Fruit fly (Drosophila melanogaster): ENCODE results near the gene Deaf1.

Gene Deaf1

dm6 chr3L:19794203-19794802 lies 23.7 kb upstream of the Deaf1 start (continued):
- TF ChIP-seq inv (GFP tag; IDR thresholded peaks at IDR 0.05; ENCODE audit: partially characterized antibody) (peak; percentile 42), Usf (GFP tag; optimal IDR thresholded peaks at IDR 0.05) (peak; percentile 75), gsb-n (tag; optimal IDR thresholded peaks at IDR 0.05) (peak; percentile 44), D19A (tag; optimal IDR thresholded peaks at IDR 0.05) (peak; percentile 81), HLH3B (GFP tag; IDR thresholded peaks at IDR 0.05) (peak; percentile 63), CG10959 (GFP tag; IDR thresholded peaks at IDR 0.05) (no peak), Stat92E (GFP tag; optimal IDR thresholded peaks at IDR 0.05) (peak in 1 of 3 experiments; percentile 2), her (GFP tag; optimal IDR thresholded peaks at IDR 0.05) (peak; percentile 73), CG7987 (GFP tag; optimal IDR thresholded peaks at IDR 0.05) (peak; percentile 40), kah (GFP tag; optimal IDR thresholded peaks at IDR 0.05) (peak; percentile 69), CG18764 (GFP tag; optimal IDR thresholded peaks at IDR 0.05) (peak; percentile 53), Hmx (GFP tag; optimal IDR thresholded peaks at IDR 0.05) (peak; percentile 69), maf-S (GFP tag; optimal IDR thresholded peaks at IDR 0.05) (peak; percentile 69), br (optimal IDR thresholded peaks at IDR 0.05) (no peak), CG34376 (GFP tag; optimal IDR thresholded peaks at IDR 0.05) (peak; percentile 92), lilli (GFP tag; optimal IDR thresholded peaks at IDR 0.05) (peak; percentile 90), vnd (GFP tag; IDR thresholded peaks at IDR 0.05; ENCODE audit: partially characterized antibody) (peak; percentile 52; the same call in 1 of the 3 replicates), ind (GFP tag; optimal IDR thresholded peaks at IDR 0.05) (peak; percentile 81), Jarid2 (GFP tag; optimal IDR thresholded peaks at IDR 0.05) (peak; percentile 61), CG8388 (GFP tag; optimal IDR thresholded peaks at IDR 0.05) (peak; percentile 72), tll (GFP tag; optimal IDR thresholded peaks at IDR 0.05) (no peak), MTF-1 (GFP tag; optimal IDR thresholded peaks at IDR 0.05; ENCODE audit: borderline replicate concordance) (peak; percentile 66), Sox102F (GFP tag; optimal IDR thresholded peaks at IDR 0.05) (peak; percentile 84), tgo (GFP tag; IDR thresholded peaks at IDR 0.05) (peak; percentile 74), exex (tag; optimal IDR thresholded peaks at IDR 0.05) (peak; percentile 68), Rfx (GFP tag; IDR thresholded peaks at IDR 0.05) (peak; percentile 89), CrebB (tag; optimal IDR thresholded peaks at IDR 0.05) (peak; percentile 65), HmgD (GFP tag; optimal IDR thresholded peaks at IDR 0.05) (peak; percentile 31), MBD-R2 (GFP tag; IDR thresholded peaks at IDR 0.05) (peak; percentile 45), ATbp (GFP tag; optimal IDR thresholded peaks at IDR 0.05) (peak; percentile 79), CkIIα-i1 (GFP tag; IDR thresholded peaks at IDR 0.05) (no peak), salm (tag; optimal IDR thresholded peaks at IDR 0.05) (peak; percentile 76), toy (GFP tag; IDR thresholded peaks at IDR 0.05) (0 out of 2 replicates have a peak, but pooled peaks have one; percentile 54), Hr51 (GFP tag; optimal IDR thresholded peaks at IDR 0.05) (peak; percentile 66 to 89), ato (GFP tag; IDR thresholded peaks at IDR 0.05; ENCODE audit: partially characterized antibody) (peak; percentile 44; the same call in 1 of the 2 replicates), CG4282 (GFP tag; optimal IDR thresholded peaks at IDR 0.05) (peak; percentile 68), Ptx1 (GFP tag; IDR thresholded peaks at IDR 0.05) (peak; percentile 76), Xbp1 (GFP tag; optimal IDR thresholded peaks at IDR 0.05) (peak; percentile 82), insv (GFP tag; optimal IDR thresholded peaks at IDR 0.05) (peak in 1 of 2 experiments; percentile 63), cad (GFP tag; optimal IDR thresholded peaks at IDR 0.05) (no peak), hbn (GFP tag; IDR thresholded peaks at IDR 0.05; ENCODE audit: partially characterized antibody) (no peak), pum (GFP tag; optimal IDR thresholded peaks at IDR 0.05) (peak; percentile 49), CG11247 (GFP tag; IDR thresholded peaks at IDR 0.05) (peak; percentile 57), CG18476 (GFP tag; optimal IDR thresholded peaks at IDR 0.05) (peak; percentile 84), B-H1 (GFP tag; IDR thresholded peaks at IDR 0.05) (peak; percentile 57; the same call in 2 of the 3 replicates), Adf1 (GFP tag; IDR thresholded peaks at IDR 0.05) (peak; percentile 56), dimm (GFP tag; IDR thresholded peaks at IDR 0.05) (no peak), z (GFP tag; IDR thresholded peaks at IDR 0.05) (0 out of 3 replicates have a peak, but pooled peaks have one; percentile 19), gt (GFP tag; IDR thresholded peaks at IDR 0.05) (no peak)

Data from whole organism, embryonic.